Worm (Caenorhabditis elegans) whole organism, L1 larva: Measurements from ENCODE around the gene F14B8.4.

Experiments
- ceh-8 ChIP-seq: fragments of 200-800 bp; sonication (Bioruptor generic); optimal IDR thresholded peaks from 2 replicates; lab custom pipeline; 2018; ENCODE audit warnings: mild to moderate bottlenecking, missing genetic modification characterization, moderate library complexity, missing compliant biosample characterization
- grh-1 ChIP-seq: fragments of 200-800 bp; sonication (Bioruptor generic); IDR thresholded peaks from 2 replicates; pipeline ENCODE4 v1.3.6; 2022; ENCODE audit warnings: missing genetic modification reagents, missing genetic modification characterization, missing compliant biosample characterization
- nhr-28 ChIP-seq: fragments of 150-350 bp; optimal IDR thresholded peaks from 2 replicates; lab custom pipeline; 2014; ENCODE audit warnings: missing biosample characterization, missing genetic modification characterization

ce11 chrX:6946789-6947188, 47.0 kb upstream of the F14B8.4 start:
- TF ChIP-seq nhr-28 (no peak), grh-1 (no peak), ceh-8 (GFP tag; lab: Kevin White, UChicago) (no peak)
